Fruit fly (Drosophila melanogaster): Measurements from ENCODE around the gene Dad.

The Dad gene

dm6 chr3R:17118917-17119378 lies 65.1 kb downstream of the Dad start (continued):
- TF ChIP-seq Hand (GFP tag; optimal IDR thresholded peaks at IDR 0.05) (no peak), usp (GFP tag; optimal IDR thresholded peaks at IDR 0.05) (no peak), Atf6 (GFP tag; IDR thresholded peaks at IDR 0.05) (peak; percentile 32; the same call in 1 of the 2 replicates), HmgZ (tag; optimal IDR thresholded peaks at IDR 0.05) (peak; percentile 14), Dek (tag; optimal IDR thresholded peaks at IDR 0.05) (no peak), inv (GFP tag; IDR thresholded peaks at IDR 0.05; ENCODE audit: partially characterized antibody) (peak; percentile 39; the same call in 1 of the 2 replicates), Doc3 (GFP tag; IDR thresholded peaks at IDR 0.05; ENCODE audit: partially characterized antibody) (no peak; the same call in 2 of the 3 replicates), pros (GFP tag; optimal IDR thresholded peaks at IDR 0.05) (peak; percentile 68), CG3163 (GFP tag; optimal IDR thresholded peaks at IDR 0.05) (peak; percentile 96), crp (GFP tag; optimal IDR thresholded peaks at IDR 0.05) (peak in 1 of 2 experiments; percentile 70), CG4360 (GFP tag; IDR thresholded peaks at IDR 0.05) (peak; percentile 62; the same call in 1 of the 2 replicates), Deaf1 (tag; optimal IDR thresholded peaks at IDR 0.05) (peak; percentile 85), CG13296 (GFP tag; optimal IDR thresholded peaks at IDR 0.05) (peak; percentile 18), hb (GFP tag; IDR thresholded peaks at IDR 0.05; ENCODE audit: partially characterized antibody) (no peak), CG17361 (GFP tag; IDR thresholded peaks at IDR 0.05) (no peak)

Data from whole organism, embryonic.